Worm (Caenorhabditis elegans) whole organism, L2 larva: ENCODE data around the gene rfc-3.

Experiments
- R02D3.7 ChIP-seq: fragments of 150-350 bp; optimal IDR thresholded peaks from 2 replicates; lab custom pipeline; 2014; ENCODE audit warnings: missing biosample characterization, missing genetic modification characterization
- fos-1 ChIP-seq: fragments of 150-350 bp; optimal IDR thresholded peaks from 2 replicates; lab custom pipeline; 2014; ENCODE audit warnings: missing biosample characterization, missing genetic modification characterization
- lin-13 ChIP-seq: fragments of 150-350 bp; optimal IDR thresholded peaks from 2 replicates; lab custom pipeline; 2014; ENCODE audit warnings: missing biosample characterization, missing genetic modification reagents, missing genetic modification characterization
- nhr-6 ChIP-seq: fragments of 150-350 bp; optimal IDR thresholded peaks from 2 replicates; lab custom pipeline; 2014; ENCODE audit warnings: missing biosample characterization, missing genetic modification characterization
- unc-62 ChIP-seq: fragments of 150-350 bp; optimal IDR thresholded peaks from 2 replicates; lab custom pipeline; 2014; ENCODE audit warnings: missing biosample characterization, missing genetic modification reagents, missing genetic modification characterization
- ztf-4 ChIP-seq: fragments of 150-350 bp; optimal IDR thresholded peaks from 2 replicates; lab custom pipeline; 2014; ENCODE audit warnings: missing biosample characterization, missing genetic modification characterization

DNA sequence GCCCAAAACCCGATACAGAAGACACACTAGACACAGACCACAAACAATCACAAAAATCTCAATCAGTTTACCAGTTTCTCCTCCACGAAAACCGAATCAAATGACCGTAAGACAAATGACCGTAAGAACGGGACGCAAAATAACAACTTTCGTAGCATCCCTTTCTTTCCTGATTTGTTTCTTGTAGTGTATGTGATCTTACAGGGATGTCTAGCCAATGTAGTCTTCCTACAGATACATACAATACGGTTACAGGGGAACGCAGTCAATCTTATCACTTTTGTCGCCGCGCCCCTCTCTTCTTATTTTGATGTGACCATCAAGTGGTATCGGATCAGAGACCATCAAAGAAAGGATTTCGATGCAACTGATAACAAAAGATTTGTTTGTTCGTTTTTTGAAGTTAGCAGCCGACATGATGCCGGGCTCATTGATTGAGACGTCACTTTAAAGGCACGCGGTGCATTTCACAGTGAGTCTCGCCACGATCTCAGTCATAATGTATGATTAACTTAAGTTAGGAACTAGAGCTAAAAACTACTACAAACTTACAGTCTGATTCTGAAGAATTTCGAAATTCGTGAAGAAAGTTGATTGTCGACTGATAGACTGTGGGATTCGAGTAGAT is 19.8 kb upstream of the rfc-3 start:
- TF ChIP-seq unc-62 (GFP tag; lab: Kevin White, UChicago): no peak
- no peak for TF ChIP-seq lin-13 (GFP tag; lab: Kevin White, UChicago)
- no peak for TF ChIP-seq R02D3.7 (tag; lab: Kevin White, UChicago)
- TF ChIP-seq nhr-6 (tag; lab: Kevin White, UChicago): no peak
- TF ChIP-seq ztf-4: no peak
- peak; percentile 30 for TF ChIP-seq fos-1 (tag; lab: Kevin White, UChicago)
